Worm (Caenorhabditis elegans): ENCODE data around the gene hsp-6.

hsp-6 gene

DNA sequence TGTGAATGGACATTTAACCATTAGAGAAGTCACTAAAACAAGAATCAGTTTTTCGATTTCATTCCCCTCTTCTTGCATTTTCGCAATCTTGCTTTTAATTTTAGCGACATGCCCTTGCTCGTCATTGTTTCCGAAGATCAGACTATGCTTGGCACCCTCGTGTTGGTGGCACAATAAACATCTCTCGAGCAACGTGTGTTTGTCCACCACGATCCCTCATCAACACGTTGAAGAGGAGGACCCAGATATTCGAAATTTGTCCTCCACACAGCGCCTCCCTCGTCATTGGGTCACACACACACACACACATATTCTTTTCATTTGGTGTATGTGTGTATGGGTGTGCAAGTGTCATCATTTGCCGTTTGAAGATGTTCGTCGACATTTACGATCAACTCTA is 38.8 kb upstream of the hsp-6 start, which contains the start of gene srd-32:
Gene srd-32 (plus strand): TSS at position 301 of the 400 bp plus-strand sequence.
- no peak for TF ChIP-seq fkh-4 (tag; optimal IDR thresholded peaks at IDR 0.05; ENCODE audit: borderline replicate concordance)
- TF ChIP-seq zag-1 (tag; optimal IDR thresholded peaks at IDR 0.05), result no peak
- TF ChIP-seq unc-130 (tag; optimal IDR thresholded peaks at IDR 0.05), result no peak
- TF ChIP-seq ztf-4 (tag; optimal IDR thresholded peaks at IDR 0.05), result no peak
- TF ChIP-seq dsc-1 (tag; optimal IDR thresholded peaks at IDR 0.05), result peak; percentile 68

DNA sequence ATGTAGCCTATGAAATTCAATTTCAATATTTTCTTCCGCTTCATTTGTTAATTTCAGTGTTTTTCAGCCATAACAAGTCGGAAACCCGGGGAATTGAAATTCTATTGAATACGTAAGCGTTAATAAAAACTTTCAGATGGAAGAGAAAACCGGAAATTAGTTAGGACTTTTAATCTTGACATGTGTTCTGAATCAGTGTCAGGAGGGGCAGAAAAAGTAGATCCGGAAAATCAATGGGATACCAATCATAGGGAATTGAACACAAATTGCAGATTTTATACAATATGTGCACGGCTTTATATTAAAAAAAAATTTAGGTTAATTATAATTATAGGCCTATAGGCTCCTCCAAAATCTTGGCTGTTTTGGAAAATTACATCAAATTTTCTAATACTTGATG is 37.8 kb upstream of the hsp-6 start:
- TF ChIP-seq fkh-8 (tag; optimal IDR thresholded peaks at IDR 0.05) (peak; percentile 4), unc-130 (tag; optimal IDR thresholded peaks at IDR 0.05) (no peak), dsc-1 (tag; optimal IDR thresholded peaks at IDR 0.05) (peak; percentile 92), fkh-4 (tag; optimal IDR thresholded peaks at IDR 0.05; ENCODE audit: borderline replicate concordance) (peak; percentile 78), mdl-1 (tag; optimal IDR thresholded peaks at IDR 0.05) (no peak)

DNA sequence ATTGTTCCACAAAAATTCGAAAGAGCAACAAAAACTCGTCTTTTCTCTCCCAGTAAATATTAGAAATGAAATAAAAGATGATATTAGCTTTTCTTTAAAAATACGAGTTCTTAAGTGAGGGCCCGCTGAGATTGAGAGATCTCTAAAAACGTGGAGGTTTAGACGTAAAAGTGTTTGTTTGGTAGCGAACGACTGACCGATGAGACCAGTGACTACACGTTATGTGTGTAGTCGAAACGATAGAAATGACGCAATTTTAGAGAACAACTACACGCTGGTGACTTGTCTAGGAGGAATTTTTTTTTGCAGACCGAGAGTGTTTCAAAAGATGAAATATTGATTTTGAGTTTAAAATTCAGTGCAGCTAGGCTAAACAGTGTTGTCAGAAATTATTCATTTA is 36.2 kb upstream of the hsp-6 start, which contains the start of gene C37H5.13:
Gene C37H5.13 (minus strand): TSS at position 229 of the 400 bp plus-strand sequence.
- TF ChIP-seq Y116A8C.19 (tag; optimal IDR thresholded peaks at IDR 0.05; ENCODE audit: borderline replicate concordance) (no peak), ztf-4 (tag; optimal IDR thresholded peaks at IDR 0.05) (peak; percentile 18), fkh-4 (tag; optimal IDR thresholded peaks at IDR 0.05; ENCODE audit: borderline replicate concordance) (no peak), snu-23 (GFP tag; optimal IDR thresholded peaks at IDR 0.05) (peak; percentile 31), nhr-71 (tag; optimal IDR thresholded peaks at IDR 0.05) (peak; percentile 49), nhr-85 (tag) (peak; percentile 50), grh-1 (GFP tag; IDR thresholded peaks at IDR 0.05) (no peak), elt-2 (tag; optimal IDR thresholded peaks at IDR 0.05) (no peak), lir-3 (tag; optimal IDR thresholded peaks at IDR 0.05; ENCODE audit: poor library complexity) (no peak), F16B12.6 (tag; optimal IDR thresholded peaks at IDR 0.05) (no peak), mep-1 (tag; optimal IDR thresholded peaks at IDR 0.05) (peak; percentile 21), hlh-17 (GFP tag; optimal IDR thresholded peaks at IDR 0.05; ENCODE audit: borderline replicate concordance) (no peak), skn-1 (tag; optimal IDR thresholded peaks at IDR 0.05) (no peak), unc-86 (tag; optimal IDR thresholded peaks at IDR 0.05) (no peak), lin-35 (GFP tag; optimal IDR thresholded peaks at IDR 0.05) (peak in 1 of 2 experiments; percentile 32), nhr-84 (tag; optimal IDR thresholded peaks at IDR 0.05) (no peak), irx-1 (tag; optimal IDR thresholded peaks at IDR 0.05) (no peak), C16A3.4 (tag; optimal IDR thresholded peaks at IDR 0.05) (peak; percentile 1), nhr-77 (tag; optimal IDR thresholded peaks at IDR 0.05) (peak; percentile 27), fos-1 (tag; optimal IDR thresholded peaks at IDR 0.05) (no peak), nhr-20 (tag; optimal IDR thresholded peaks at IDR 0.05) (peak; percentile 53), nhr-28 (tag; optimal IDR thresholded peaks at IDR 0.05) (no peak), ceh-8 (GFP tag; optimal IDR thresholded peaks at IDR 0.05) (no peak), lin-14 (GFP tag; optimal IDR thresholded peaks at IDR 0.05) (peak; percentile 73)

DNA sequence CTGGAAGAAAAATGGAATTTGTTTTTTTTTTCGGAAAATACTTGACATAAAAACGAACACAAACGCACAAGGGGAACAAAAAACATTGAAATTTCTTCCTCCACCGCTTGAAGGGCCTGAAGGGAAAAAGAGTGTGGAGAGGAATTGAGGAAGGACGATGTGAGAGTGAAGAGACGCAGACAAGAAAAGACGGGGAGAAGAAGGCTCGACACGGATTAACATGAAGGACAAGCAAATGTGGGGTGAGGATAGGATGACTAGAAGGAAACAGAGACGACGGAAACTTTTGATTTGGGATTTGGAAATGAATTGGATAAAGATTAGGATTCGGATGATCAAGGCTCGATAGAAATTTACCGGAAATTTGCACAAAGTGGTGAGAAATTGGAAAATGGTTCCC is 34.0 kb upstream of the hsp-6 start:
- TF ChIP-seq nhr-12 (tag; optimal IDR thresholded peaks at IDR 0.05) (no peak), dsc-1 (tag; optimal IDR thresholded peaks at IDR 0.05) (peak; percentile 50), lsy-2 (tag; optimal IDR thresholded peaks at IDR 0.05) (peak in 1 of 2 experiments; percentile 13), egl-13 (tag; optimal IDR thresholded peaks at IDR 0.05) (peak; percentile 22), nhr-47 (tag; optimal IDR thresholded peaks at IDR 0.05) (peak; percentile 25), snu-23 (GFP tag; optimal IDR thresholded peaks at IDR 0.05) (peak; percentile 18), pag-3 (tag; optimal IDR thresholded peaks at IDR 0.05; ENCODE audit: borderline replicate concordance, insufficient read depth) (no peak), fkh-8 (tag; optimal IDR thresholded peaks at IDR 0.05) (peak; percentile 15), efl-1 (optimal IDR thresholded peaks at IDR 0.05) (peak; percentile 9 to 15), efl-1 (GFP tag; optimal IDR thresholded peaks at IDR 0.05 in 1 of 2) (peak in 1 of 2 experiments; percentile 78), lin-14 (GFP tag; optimal IDR thresholded peaks at IDR 0.05) (peak; percentile 57), ceh-8 (GFP tag; optimal IDR thresholded peaks at IDR 0.05) (no peak), sup-37 (GFP tag; optimal IDR thresholded peaks at IDR 0.05) (no peak), nhr-71 (tag; optimal IDR thresholded peaks at IDR 0.05) (peak; percentile 37)

All from whole organism, L1 larva.